Worm (Caenorhabditis elegans): ENCODE results near the gene madd-3.

Gene madd-3

ce11 chrX:14297209-14297608 lies 750 bp upstream of the madd-3 start (continued):
- no peak for TF ChIP-seq lin-13 (GFP tag; optimal IDR thresholded peaks at IDR 0.05)
- TF ChIP-seq C16A3.4 (tag; optimal IDR thresholded peaks at IDR 0.05): peak; percentile 74
- TF ChIP-seq nhr-19 (GFP tag; conservative IDR thresholded peaks at IDR 0.05): peak; percentile 75
- TF ChIP-seq xbp-1 (tag; optimal IDR thresholded peaks at IDR 0.05): peak; percentile 57
- TF ChIP-seq unc-30 (tag; optimal IDR thresholded peaks at IDR 0.05): no peak
- TF ChIP-seq nhr-76 (tag; optimal IDR thresholded peaks at IDR 0.05): no peak
- TF ChIP-seq hpl-2 (GFP tag; optimal IDR thresholded peaks at IDR 0.05): no peak
- no peak for TF ChIP-seq lin-39 (tag; optimal IDR thresholded peaks at IDR 0.05)
- no peak for TF ChIP-seq sptf-1 (tag; optimal IDR thresholded peaks at IDR 0.05)
- TF ChIP-seq vab-15 (tag; optimal IDR thresholded peaks at IDR 0.05): no peak
- TF ChIP-seq nhr-77 (tag; optimal IDR thresholded peaks at IDR 0.05): peak; percentile 45
- TF ChIP-seq zip-4 (GFP tag; optimal IDR thresholded peaks at IDR 0.05): no peak
- no peak for TF ChIP-seq hlh-17 (GFP tag; optimal IDR thresholded peaks at IDR 0.05; ENCODE audit: borderline replicate concordance)
- TF ChIP-seq skn-1 (tag; optimal IDR thresholded peaks at IDR 0.05): peak; percentile 33
- TF ChIP-seq mef-2 (tag; optimal IDR thresholded peaks at IDR 0.05): no peak
- no peak for TF ChIP-seq blmp-1 (tag; optimal IDR thresholded peaks at IDR 0.05)
- TF ChIP-seq isw-1 (GFP tag; IDR thresholded peaks at IDR 0.05): peak; percentile 41
- TF ChIP-seq ceh-90 (tag; optimal IDR thresholded peaks at IDR 0.05): no peak
- TF ChIP-seq nhr-85 (tag): peak; percentile 69
- no peak for TF ChIP-seq unc-62 (GFP tag; optimal IDR thresholded peaks at IDR 0.05)
- no peak for TF ChIP-seq hlh-4 (tag; optimal IDR thresholded peaks at IDR 0.05)
- TF ChIP-seq fkh-4 (tag; optimal IDR thresholded peaks at IDR 0.05; ENCODE audit: borderline replicate concordance): peak; percentile 27
- TF ChIP-seq mdl-1 (tag; optimal IDR thresholded peaks at IDR 0.05): peak in 1 of 2 experiments; percentile 72
- TF ChIP-seq ceh-8 (GFP tag; optimal IDR thresholded peaks at IDR 0.05): peak; percentile 54
- TF ChIP-seq ama-1 (optimal IDR thresholded peaks at IDR 0.05): no peak
- no peak for TF ChIP-seq nhr-11 (tag; optimal IDR thresholded peaks at IDR 0.05)
- peak; percentile 74 for TF ChIP-seq nhr-47 (tag; optimal IDR thresholded peaks at IDR 0.05)
- peak; percentile 38 for TF ChIP-seq jun-1 (tag; optimal IDR thresholded peaks at IDR 0.05)
- peak; percentile 74 for TF ChIP-seq fkh-10 (GFP tag; optimal IDR thresholded peaks at IDR 0.05)
- TF ChIP-seq zag-1 (tag; optimal IDR thresholded peaks at IDR 0.05): no peak
- peak; percentile 30 to 43 (median 32) for TF ChIP-seq dpl-1 (GFP tag; optimal IDR thresholded peaks at IDR 0.05)
- peak; percentile 46 for TF ChIP-seq pag-3 (tag; optimal IDR thresholded peaks at IDR 0.05; ENCODE audit: borderline replicate concordance, insufficient read depth)

ce11 chrX:14292632-14293031 lies 3.8 kb downstream of the madd-3 start:
- TF ChIP-seq rnt-1 (tag; optimal IDR thresholded peaks at IDR 0.05) (peak; percentile 36), nhr-20 (tag; optimal IDR thresholded peaks at IDR 0.05) (peak; percentile 24), nhr-71 (tag; optimal IDR thresholded peaks at IDR 0.05) (peak; percentile 71), dsc-1 (tag; optimal IDR thresholded peaks at IDR 0.05) (peak; percentile 39), lin-14 (GFP tag; optimal IDR thresholded peaks at IDR 0.05) (peak; percentile 64), pag-3 (tag; optimal IDR thresholded peaks at IDR 0.05; ENCODE audit: borderline replicate concordance, insufficient read depth) (peak; percentile 55), ztf-11 (tag; optimal IDR thresholded peaks at IDR 0.05) (no peak), lsy-2 (tag; optimal IDR thresholded peaks at IDR 0.05) (peak in 1 of 2 experiments; percentile 14), zip-4 (GFP tag; optimal IDR thresholded peaks at IDR 0.05) (no peak), swsn-7 (tag; optimal IDR thresholded peaks at IDR 0.05) (peak; percentile 1), snu-23 (GFP tag; optimal IDR thresholded peaks at IDR 0.05) (peak; percentile 43), C34B4.2 (tag; optimal IDR thresholded peaks at IDR 0.05) (no peak)
